Worm (Caenorhabditis elegans) whole organism, early embryonic: ENCODE measurements around the gene cux-7.

Source experiments
- B0310.2 ChIP-seq: sonication (generic microtip); optimal IDR thresholded peaks from 2 replicates; lab custom pipeline; 2016; ENCODE audit warnings: mild to moderate bottlenecking, missing genetic modification characterization, missing compliant biosample characterization
- F13C5.2 ChIP-seq: sonication (generic microtip); optimal IDR thresholded peaks from 2 replicates; lab custom pipeline; 2017; ENCODE audit warnings: mild to moderate bottlenecking, missing genetic modification characterization, inconsistent platforms, missing compliant biosample characterization
- aly-1 ChIP-seq: sonication (generic microtip); optimal IDR thresholded peaks from 2 replicates; lab custom pipeline; 2016; ENCODE audit warnings: missing genetic modification characterization, missing compliant biosample characterization
- ama-1 ChIP-seq: fragments of 150-350 bp; optimal IDR thresholded peaks from 2 replicates; lab custom pipeline; 2014
- ceh-13 ChIP-seq: fragments of 200-800 bp; sonication (Bioruptor generic); optimal IDR thresholded peaks from 2 replicates; lab custom pipeline; 2018; ENCODE audit warnings: mild to moderate bottlenecking, missing genetic modification characterization, missing compliant biosample characterization
- ceh-36 ChIP-seq: sonication (generic microtip); optimal IDR thresholded peaks from 2 replicates; lab custom pipeline; 2016; ENCODE audit warnings: missing genetic modification characterization, inconsistent platforms, missing compliant biosample characterization
- ets-7 ChIP-seq: sonication (generic microtip); optimal IDR thresholded peaks from 2 replicates; lab custom pipeline; 2016; ENCODE audit warnings: missing genotype, missing genetic modification characterization, missing compliant biosample characterization
- flt-1 ChIP-seq: fragments of 200-800 bp; sonication (Bioruptor generic); IDR thresholded peaks from 2 replicates; pipeline ENCODE4 v1.3.6; 2022; ENCODE audit warnings: missing genetic modification characterization, missing compliant biosample characterization
- hmbx-1 ChIP-seq: sonication (generic microtip); optimal IDR thresholded peaks from 2 replicates; lab custom pipeline; 2016; ENCODE audit warnings: mild to moderate bottlenecking, missing genetic modification characterization, missing compliant biosample characterization
- hmg-4 ChIP-seq: fragments of 200-800 bp; sonication (Bioruptor generic); optimal IDR thresholded peaks from 2 replicates; lab custom pipeline; 2018; ENCODE audit warnings: mild to moderate bottlenecking, missing genetic modification characterization, missing compliant biosample characterization
- hnd-1 ChIP-seq: sonication (generic microtip); optimal IDR thresholded peaks from 2 replicates; lab custom pipeline; 2016; ENCODE audit warnings: missing genetic modification characterization, missing compliant biosample characterization
- pes-1 ChIP-seq: fragments of 200-800 bp; sonication (Bioruptor generic); IDR thresholded peaks from 2 replicates; pipeline ENCODE4 v1.3.6; 2022; ENCODE audit warnings: missing genetic modification reagents, missing genetic modification characterization, missing compliant biosample characterization
- scrt-1 ChIP-seq: fragments of 200-800 bp; sonication (Bioruptor generic); IDR thresholded peaks from 2 replicates; pipeline ENCODE4 v1.3.6; 2022; ENCODE audit warnings: missing genetic modification characterization, missing compliant biosample characterization
- sea-1 ChIP-seq: fragments of 200-800 bp; sonication (Bioruptor generic); conservative IDR thresholded peaks from 2 replicates; pipeline ENCODE4 v1.3.6; 2022; ENCODE audit warnings: missing genetic modification characterization, missing compliant biosample characterization
- tbx-11 ChIP-seq: fragments of 200-800 bp; sonication (Bioruptor generic); IDR thresholded peaks from 2 replicates; pipeline ENCODE4 v1.3.6; 2022; ENCODE audit warnings: missing genetic modification characterization, missing compliant biosample characterization
- tbx-37 ChIP-seq: fragments of 200-800 bp; sonication (Bioruptor generic); conservative IDR thresholded peaks from 2 replicates; pipeline ENCODE4 v1.3.6; 2022; ENCODE audit warnings: missing genetic modification reagents, missing genetic modification characterization, missing compliant biosample characterization
- tra-4 ChIP-seq: sonication (generic microtip); optimal IDR thresholded peaks from 2 replicates; lab custom pipeline; 2017; ENCODE audit warnings: missing genetic modification characterization, missing compliant biosample characterization

Gene cux-7

ce11 chrIII:7545189-7545588 lies 24.5 kb upstream of the cux-7 start:
- TF ChIP-seq hmg-4 (no peak), ceh-36 (tag; lab: Kevin White, UChicago) (peak; percentile 53), flt-1 (no peak)

- TF ChIP-seq hmg-4 (no peak), sea-1 (no peak), ama-1 (lab: Kevin White, UChicago) (no peak), tbx-37 (GFP tag; lab: Robert Waterston, UW) (no peak), B0310.2 (tag; lab: Kevin White, UChicago) (no peak), hnd-1 (no peak), ceh-36 (tag; lab: Kevin White, UChicago) (no peak), scrt-1 (GFP tag; lab: Robert Waterston, UW) (no peak), pes-1 (GFP tag; lab: Robert Waterston, UW) (no peak)
Measured at ce11 chrIII:7544211-7544610, 23.6 kb upstream of the cux-7 start.

- no peak for TF ChIP-seq ets-7 (tag; lab: Kevin White, UChicago)
- no peak for TF ChIP-seq ceh-36 (tag; lab: Kevin White, UChicago)
- no peak for TF ChIP-seq scrt-1 (GFP tag; lab: Robert Waterston, UW)
- TF ChIP-seq ama-1 (lab: Kevin White, UChicago), result no peak
- no peak for TF ChIP-seq tra-4
- TF ChIP-seq F13C5.2, result no peak
- no peak for TF ChIP-seq tbx-37 (GFP tag; lab: Robert Waterston, UW)
- no peak for TF ChIP-seq B0310.2 (tag; lab: Kevin White, UChicago)
- no peak for TF ChIP-seq ceh-13
- TF ChIP-seq pes-1 (GFP tag; lab: Robert Waterston, UW), result no peak
- TF ChIP-seq hmbx-1 (tag; lab: Kevin White, UChicago), result no peak
Measured at ce11 chrIII:7542037-7542436, 21.4 kb upstream of the cux-7 start.

- TF ChIP-seq ceh-36 (tag; lab: Kevin White, UChicago) (no peak), ets-7 (tag; lab: Kevin White, UChicago) (no peak), scrt-1 (GFP tag; lab: Robert Waterston, UW) (no peak), sea-1 (no peak), aly-1 (no peak), tra-4 (no peak), tbx-37 (GFP tag; lab: Robert Waterston, UW) (no peak), ceh-13 (no peak), tbx-11 (no peak), flt-1 (no peak), ama-1 (lab: Kevin White, UChicago) (no peak), hnd-1 (no peak), hmbx-1 (tag; lab: Kevin White, UChicago) (no peak), F13C5.2 (no peak), B0310.2 (tag; lab: Kevin White, UChicago) (no peak)
Measured at ce11 chrIII:7536559-7536958, 15.9 kb upstream of the cux-7 start, which contains the start of gene lin-39. lin-39 (minus strand) TSS chrIII:7536632.

- TF ChIP-seq tbx-37 (GFP tag; lab: Robert Waterston, UW) (no peak), tra-4 (no peak), B0310.2 (tag; lab: Kevin White, UChicago) (no peak), tbx-11 (no peak)
Measured at ce11 chrIII:7535347-7535746, 14.7 kb upstream of the cux-7 start.

- TF ChIP-seq ets-7 (tag; lab: Kevin White, UChicago) (no peak), aly-1 (no peak), flt-1 (no peak), scrt-1 (GFP tag; lab: Robert Waterston, UW) (no peak), B0310.2 (tag; lab: Kevin White, UChicago) (no peak), hnd-1 (no peak), hmbx-1 (tag; lab: Kevin White, UChicago) (no peak), pes-1 (GFP tag; lab: Robert Waterston, UW) (no peak), tra-4 (no peak), ceh-13 (no peak), tbx-37 (GFP tag; lab: Robert Waterston, UW) (no peak), ceh-36 (tag; lab: Kevin White, UChicago) (no peak), sea-1 (no peak), ama-1 (lab: Kevin White, UChicago) (no peak), hmg-4 (no peak), F13C5.2 (no peak), tbx-11 (no peak)
Measured at ce11 chrIII:7534648-7535047, 14.0 kb upstream of the cux-7 start.

- TF ChIP-seq hmbx-1 (tag; lab: Kevin White, UChicago) (no peak), hmg-4 (no peak), tbx-11 (no peak), B0310.2 (tag; lab: Kevin White, UChicago) (no peak), ceh-13 (no peak)
Measured at ce11 chrIII:7533012-7533411, 12.4 kb upstream of the cux-7 start.

ce11 chrIII:7531385-7531784 lies 10.7 kb upstream of the cux-7 start:
- no peak for TF ChIP-seq aly-1
- no peak for TF ChIP-seq hmbx-1 (tag; lab: Kevin White, UChicago)
- no peak for TF ChIP-seq scrt-1 (GFP tag; lab: Robert Waterston, UW)
- TF ChIP-seq hnd-1, result no peak
- TF ChIP-seq hmg-4, result no peak
- TF ChIP-seq ets-7 (tag; lab: Kevin White, UChicago), result no peak

ce11 chrIII:7530830-7531229 lies 10.2 kb upstream of the cux-7 start:
- TF ChIP-seq aly-1 (no peak), B0310.2 (tag; lab: Kevin White, UChicago) (no peak), pes-1 (GFP tag; lab: Robert Waterston, UW) (no peak), F13C5.2 (no peak)
